Fruit fly (Drosophila melanogaster) whole organism, embryonic: Measurements from ENCODE around the gene Usp30.
A peak's percentile ranks its signal among the peaks of the same experiment; 100 is the strongest.

ENCODE experiments used
- BEAF-32 ChIP-seq: fragments of 200-800 bp; sonication (Bioruptor generic); optimal IDR thresholded peaks from 3 replicates; lab custom pipeline; 2017; ENCODE audit warnings: missing biosample characterization, missing genetic modification characterization, mild to moderate bottlenecking, moderate library complexity, missing genetic modification reagents
- CG10565 ChIP-seq: fragments of 200-800 bp; sonication (Bioruptor generic); optimal IDR thresholded peaks from 3 replicates; lab custom pipeline; 2016; ENCODE audit warnings: missing biosample characterization, mild to moderate bottlenecking, missing genetic modification characterization
- CG10979 ChIP-seq: fragments of 200-800 bp; sonication (Bioruptor generic); optimal IDR thresholded peaks from 2 replicates; lab custom pipeline; 2018; ENCODE audit warnings: missing biosample characterization, mild to moderate bottlenecking, missing genetic modification characterization, moderate library complexity
- CG11456 ChIP-seq: fragments of 200-800 bp; sonication (Bioruptor generic); IDR thresholded peaks from 3 replicates; pipeline ENCODE4 v1.3.6; 2022; ENCODE audit warnings: missing biosample characterization, missing genetic modification characterization
- CG11504 ChIP-seq: fragments of 200-800 bp; sonication (Bioruptor generic); optimal IDR thresholded peaks from 3 replicates; lab custom pipeline; 2019; ENCODE audit warnings: missing biosample characterization, mild to moderate bottlenecking, missing genetic modification characterization, moderate library complexity
- CG11695 ChIP-seq: fragments of 200-800 bp; sonication (Bioruptor generic); IDR thresholded peaks from 3 replicates; pipeline ENCODE4 v1.3.6; 2022; ENCODE audit warnings: missing biosample characterization, missing genetic modification characterization
- CG11696 ChIP-seq: fragments of 200-800 bp; sonication (Bioruptor generic); IDR thresholded peaks from 2 replicates; pipeline ENCODE4 v1.3.6; 2022; ENCODE audit warnings: missing biosample characterization, missing genetic modification characterization
- CG12391 ChIP-seq: fragments of 200-800 bp; sonication (Bioruptor generic); optimal IDR thresholded peaks from 3 replicates; lab custom pipeline; 2018; ENCODE audit warnings: missing biosample characterization, mild to moderate bottlenecking, missing genetic modification characterization, moderate library complexity
- CG12769 ChIP-seq: fragments of 200-800 bp; sonication (Bioruptor generic); optimal IDR thresholded peaks from 2 replicates; lab custom pipeline; 2019; ENCODE audit warnings: missing biosample characterization, mild to moderate bottlenecking, missing genetic modification characterization, moderate library complexity
- CG13296 ChIP-seq: fragments of 200-800 bp; sonication (Bioruptor generic); optimal IDR thresholded peaks from 3 replicates; lab custom pipeline; 2018; ENCODE audit warnings: missing biosample characterization, mild to moderate bottlenecking, missing genetic modification characterization
- CG13624 ChIP-seq: fragments of 200-800 bp; sonication (Bioruptor generic); optimal IDR thresholded peaks from 2 replicates; lab custom pipeline; 2016; ENCODE audit warnings: missing biosample characterization, missing genetic modification characterization
- CG16863 ChIP-seq: fragments of 200-800 bp; sonication (Bioruptor generic); optimal IDR thresholded peaks from 3 replicates; lab custom pipeline; 2016; ENCODE audit warnings: missing biosample characterization, missing genetic modification characterization
- CG2202 ChIP-seq: fragments of 200-800 bp; sonication (Bioruptor generic); optimal IDR thresholded peaks from 2 replicates; lab custom pipeline; 2018; ENCODE audit warnings: missing biosample characterization, mild to moderate bottlenecking, missing genetic modification characterization
- CG31224 ChIP-seq: fragments of 200-800 bp; sonication (Bioruptor generic); IDR thresholded peaks from 2 replicates; pipeline ENCODE4 v1.3.6; 2022; ENCODE audit warnings: missing biosample characterization, missing genetic modification characterization
- CG31365 ChIP-seq: fragments of 200-800 bp; sonication (Bioruptor generic); optimal IDR thresholded peaks from 2 replicates; lab custom pipeline; 2018; ENCODE audit warnings: missing biosample characterization, mild to moderate bottlenecking, missing genetic modification characterization
- CG3281 ChIP-seq: fragments of 200-800 bp; sonication (Bioruptor generic); optimal IDR thresholded peaks from 3 replicates; lab custom pipeline; 2017; ENCODE audit warnings: missing biosample characterization, mild to moderate bottlenecking, missing genetic modification characterization
- CG33557 ChIP-seq: fragments of 200-800 bp; sonication (Bioruptor generic); optimal IDR thresholded peaks from 2 replicates; lab custom pipeline; 2019; ENCODE audit warnings: missing biosample characterization, mild to moderate bottlenecking, missing genetic modification characterization, moderate library complexity
- CG3838 ChIP-seq: fragments of 200-800 bp; sonication (Bioruptor generic); optimal IDR thresholded peaks from 3 replicates; lab custom pipeline; 2016; ENCODE audit warnings: missing biosample characterization, missing genetic modification characterization
- CG3847 ChIP-seq: fragments of 200-800 bp; sonication (Bioruptor generic); IDR thresholded peaks from 2 replicates; pipeline ENCODE4 v1.3.6; 2022; ENCODE audit warnings: missing biosample characterization, missing genetic modification characterization
- CG4282 ChIP-seq: fragments of 200-800 bp; sonication (Bioruptor generic); optimal IDR thresholded peaks from 2 replicates; lab custom pipeline; 2016; ENCODE audit warnings: missing biosample characterization, missing genetic modification characterization
- CG4328 ChIP-seq: fragments of 200-800 bp; sonication (Bioruptor generic); optimal IDR thresholded peaks from 3 replicates; lab custom pipeline; 2017; ENCODE audit warnings: missing biosample characterization, missing genetic modification reagents, missing genetic modification characterization
- CG4404 ChIP-seq: fragments of 200-800 bp; sonication (Bioruptor generic); IDR thresholded peaks from 2 replicates; pipeline ENCODE4 v1.3.6; 2022; ENCODE audit warnings: missing biosample characterization, missing genetic modification characterization
- CG4730 ChIP-seq: fragments of 200-800 bp; sonication (Bioruptor generic); IDR thresholded peaks from 2 replicates; pipeline ENCODE4 v1.3.6; 2022; ENCODE audit warnings: missing biosample characterization, missing genetic modification characterization
- CG6654 ChIP-seq: fragments of 200-800 bp; sonication (Bioruptor generic); optimal IDR thresholded peaks from 2 replicates; lab custom pipeline; 2017; ENCODE audit warnings: missing biosample characterization, mild to moderate bottlenecking, missing genetic modification characterization
- CG8388 ChIP-seq: fragments of 200-800 bp; sonication (Bioruptor generic); optimal IDR thresholded peaks from 2 replicates; lab custom pipeline; 2019; ENCODE audit warnings: missing biosample characterization, mild to moderate bottlenecking, missing genetic modification characterization, moderate library complexity
- CG9797 ChIP-seq: fragments of 200-800 bp; sonication (Bioruptor generic); optimal IDR thresholded peaks from 3 replicates; lab custom pipeline; 2018; ENCODE audit warnings: missing biosample characterization, mild to moderate bottlenecking, missing genetic modification characterization
- Camta ChIP-seq: fragments of 200-800 bp; sonication (Bioruptor generic); optimal IDR thresholded peaks from 2 replicates; lab custom pipeline; 2016; ENCODE audit warnings: missing biosample characterization, missing genetic modification characterization
- Dbx ChIP-seq: fragments of 200-800 bp; sonication (Bioruptor generic); IDR thresholded peaks from 3 replicates; pipeline ENCODE4 v1.3.6; 2022; ENCODE audit warnings: missing biosample characterization, missing genetic modification characterization
- Deaf1 ChIP-seq: fragments of 200-800 bp; optimal IDR thresholded peaks from 3 replicates; lab custom pipeline; 2019; ENCODE audit warnings: missing biosample characterization, mild to moderate bottlenecking, missing genetic modification characterization, moderate library complexity
- Dip2 ChIP-seq: fragments of 200-800 bp; sonication (Bioruptor generic); IDR thresholded peaks from 2 replicates; pipeline ENCODE4 v1.3.6; 2022; ENCODE audit warnings: missing biosample characterization, missing genetic modification characterization
- Dip3 ChIP-seq: fragments of 200-800 bp; sonication (Bioruptor generic); optimal IDR thresholded peaks from 3 replicates; lab custom pipeline; 2016; ENCODE audit warnings: missing biosample characterization, missing genetic modification characterization
- HLH54F ChIP-seq: fragments of 200-800 bp; sonication (Bioruptor generic); optimal IDR thresholded peaks from 3 replicates; lab custom pipeline; 2016; ENCODE audit warnings: missing biosample characterization, missing genetic modification characterization
- Meics ChIP-seq: fragments of 200-800 bp; sonication (Bioruptor generic); optimal IDR thresholded peaks from 2 replicates; lab custom pipeline; 2017; ENCODE audit warnings: missing biosample characterization, mild to moderate bottlenecking, missing genetic modification characterization
- Oaz ChIP-seq: fragments of 200-800 bp; sonication (Bioruptor generic); IDR thresholded peaks from 2 replicates; pipeline ENCODE4 v1.3.6; 2022; ENCODE audit warnings: missing biosample characterization, missing genetic modification characterization
- Ravus ChIP-seq: fragments of 200-800 bp; sonication (Bioruptor generic); IDR thresholded peaks from 2 replicates; pipeline ENCODE4 v1.3.6; 2022; ENCODE audit warnings: missing biosample characterization, missing genetic modification characterization
- TFAM ChIP-seq: fragments of 200-800 bp; sonication (Bioruptor generic); optimal IDR thresholded peaks from 2 replicates; lab custom pipeline; 2017; ENCODE audit warnings: missing biosample characterization, missing genetic modification characterization, inconsistent platforms
- az2 ChIP-seq: fragments of 200-800 bp; sonication (Bioruptor generic); optimal IDR thresholded peaks from 3 replicates; lab custom pipeline; 2016; ENCODE audit warnings: missing biosample characterization, missing genetic modification characterization
- bcd ChIP-seq: fragments of 200-800 bp; sonication (Bioruptor generic); optimal IDR thresholded peaks from 2 replicates; lab custom pipeline; 2017; ENCODE audit warnings: missing biosample characterization, mild to moderate bottlenecking, missing genetic modification characterization
- btn ChIP-seq: fragments of 200-800 bp; sonication (Bioruptor generic); optimal IDR thresholded peaks from 2 replicates; lab custom pipeline; 2016; ENCODE audit warnings: missing biosample characterization, missing genetic modification characterization
- cwo ChIP-seq: fragments of 200-800 bp; sonication (Bioruptor generic); optimal IDR thresholded peaks from 3 replicates; lab custom pipeline; 2017; ENCODE audit warnings: missing biosample characterization, missing genetic modification characterization, mild to moderate bottlenecking, moderate library complexity, missing genetic modification reagents
- gro ChIP-seq: fragments of 200-800 bp; sonication (Bioruptor generic); optimal IDR thresholded peaks from 2 replicates; lab custom pipeline; 2016; ENCODE audit warnings: missing biosample characterization, missing genetic modification characterization
- gsb ChIP-seq: fragments of 200-800 bp; sonication (Bioruptor generic); IDR thresholded peaks from 2 replicates; pipeline ENCODE4 v1.3.6; 2022; ENCODE audit warnings: missing biosample characterization, missing genetic modification characterization
- hth ChIP-seq: fragments of >200 bp; optimal IDR thresholded peaks from 2 replicates; lab custom pipeline; 2017; ENCODE audit warnings: inconsistent platforms
- lov ChIP-seq, 2 experiments: fragments of 200-800 bp in 1 of 2; fragments of >200 bp in 1 of 2; sonication (Bioruptor generic) in 1 of 2; IDR thresholded peaks in 1 of 2; optimal IDR thresholded peaks in 1 of 2; 2 replicates in 1 of 2; 3 replicates in 1 of 2; pipeline versions ENCODE4 v1.3.6 to Lab custom; 2017 to 2022; ENCODE audit warnings: missing biosample characterization in 1 of 2, missing genetic modification characterization in 1 of 2
- nerfin-1 ChIP-seq: fragments of 200-800 bp; sonication (Bioruptor generic); optimal IDR thresholded peaks from 3 replicates; lab custom pipeline; 2019; ENCODE audit warnings: missing biosample characterization, mild to moderate bottlenecking, missing genetic modification characterization, moderate library complexity
- pb ChIP-seq: fragments of 200-800 bp; sonication (Bioruptor generic); optimal IDR thresholded peaks from 3 replicates; lab custom pipeline; 2016; ENCODE audit warnings: missing biosample characterization, missing genetic modification characterization
- trem ChIP-seq: fragments of 200-800 bp; optimal IDR thresholded peaks from 3 replicates; lab custom pipeline; 2019; ENCODE audit warnings: missing biosample characterization, mild to moderate bottlenecking, missing genetic modification characterization, moderate library complexity
- tx ChIP-seq: fragments of 200-800 bp; sonication (Bioruptor generic); optimal IDR thresholded peaks from 2 replicates; lab custom pipeline; 2016; ENCODE audit warnings: missing biosample characterization, missing genetic modification characterization
- yki ChIP-seq: fragments of >200 bp; optimal IDR thresholded peaks from 3 replicates; lab custom pipeline; 2018
- zf30C ChIP-seq: fragments of 200-800 bp; sonication (Bioruptor generic); optimal IDR thresholded peaks from 3 replicates; lab custom pipeline; 2018; ENCODE audit warnings: missing biosample characterization, mild to moderate bottlenecking, missing genetic modification characterization

The Usp30 gene

dm6 chrX:5891666-5892444 lies 12.3 kb upstream of the Usp30 start (continued):
- TF ChIP-seq Meics (GFP tag; lab: Kevin White, UChicago) (peak; percentile 90), CG4730 (GFP tag; lab: Robert Waterston, UW) (no peak), CG11695 (GFP tag; lab: Robert Waterston, UW) (0 out of 3 replicates have a peak, but pooled peaks have one; percentile 28), pb (GFP tag; lab: Kevin White, UChicago) (no peak), Deaf1 (tag; lab: Kevin White, UChicago) (no peak), CG4404 (GFP tag; lab: Robert Waterston, UW) (no peak), yki (lab: Kevin White, UChicago) (no peak), Ravus (GFP tag; lab: Robert Waterston, UW) (no peak), CG12391 (tag; lab: Kevin White, UChicago) (peak; percentile 43), nerfin-1 (tag; lab: Kevin White, UChicago) (no peak), CG33557 (GFP tag; lab: Kevin White, UChicago) (no peak), btn (no peak), CG10979 (tag; lab: Kevin White, UChicago) (peak; percentile 15), az2 (GFP tag; lab: Kevin White, UChicago) (peak; percentile 42), CG4282 (GFP tag; lab: Kevin White, UChicago) (no peak), CG4328 (GFP tag; lab: Kevin White, UChicago) (no peak), trem (tag; lab: Kevin White, UChicago) (no peak), CG10565 (no peak), CG11504 (tag; lab: Kevin White, UChicago) (peak; percentile 32), Dbx (peak; percentile 76; the same call in 2 of the 3 replicates), Oaz (GFP tag; lab: Robert Waterston, UW) (no peak), Dip2 (no peak), HLH54F (GFP tag; lab: Kevin White, UChicago) (peak; percentile 36), TFAM (no peak), CG9797 (GFP tag; lab: Kevin White, UChicago) (no peak), CG11696 (GFP tag; lab: Robert Waterston, UW) (no peak), lov (optimal IDR thresholded peaks at IDR 0.05; lab: Kevin White, UChicago) (no peak), lov (GFP tag; IDR thresholded peaks at IDR 0.05; lab: Robert Waterston, UW) (no peak), gro (GFP tag; lab: Kevin White, UChicago) (peak; percentile 61), BEAF-32 (GFP tag; lab: Kevin White, UChicago) (no peak), CG13296 (no peak), bcd (peak; percentile 52), CG3847 (GFP tag; lab: Robert Waterston, UW) (no peak; the same call in 1 of the 2 replicates), CG11456 (GFP tag; lab: Robert Waterston, UW) (peak; percentile 61; the same call in 1 of the 3 replicates), Dip3 (peak; percentile 75), CG12769 (tag; lab: Kevin White, UChicago) (peak; percentile 54), CG3838 (no peak), Camta (GFP tag; lab: Kevin White, UChicago) (peak; percentile 40), hth (lab: Kevin White, UChicago) (no peak), CG3281 (GFP tag; lab: Kevin White, UChicago) (peak; percentile 37), CG31365 (tag; lab: Kevin White, UChicago) (no peak), CG31224 (peak; percentile 43; the same call in 1 of the 2 replicates), CG8388 (GFP tag; lab: Kevin White, UChicago) (peak; percentile 6), CG16863 (GFP tag; lab: Kevin White, UChicago) (no peak), tx (GFP tag; lab: Kevin White, UChicago) (no peak), cwo (GFP tag; lab: Kevin White, UChicago) (peak; percentile 19), CG6654 (no peak), CG13624 (GFP tag; lab: Kevin White, UChicago) (peak; percentile 65), CG2202 (tag; lab: Kevin White, UChicago) (no peak), zf30C (GFP tag; lab: Kevin White, UChicago) (peak; percentile 16), gsb (GFP tag; lab: Robert Waterston, UW) (no peak)
